Fruit fly (Drosophila melanogaster) whole organism, pupa: ENCODE measurements around the gene CG4629.

Experiments
- CG10348 ChIP-seq: fragments of 200-800 bp; sonication (Bioruptor generic); IDR thresholded peaks from 2 replicates; pipeline ENCODE4 v1.3.6; 2022; ENCODE audit warnings: missing biosample characterization, missing genetic modification characterization
- CG17806 ChIP-seq: fragments of 200-800 bp; sonication (Bioruptor generic); optimal IDR thresholded peaks from 2 replicates; lab custom pipeline; 2018; ENCODE audit warnings: missing biosample characterization, mild to moderate bottlenecking, missing genetic modification characterization, moderate library complexity
- CG34367 ChIP-seq: fragments of 200-800 bp; sonication (Bioruptor generic); optimal IDR thresholded peaks from 2 replicates; lab custom pipeline; 2018; ENCODE audit warnings: missing biosample characterization, mild to moderate bottlenecking, missing genetic modification characterization
- CG4496 ChIP-seq: fragments of 200-800 bp; sonication (Bioruptor generic); IDR thresholded peaks from 3 replicates; pipeline ENCODE4 v1.3.6; 2022; ENCODE audit warnings: missing biosample characterization, missing genetic modification characterization
- CG8159 ChIP-seq: fragments of 200-800 bp; sonication (Bioruptor generic); optimal IDR thresholded peaks from 3 replicates; lab custom pipeline; 2018; ENCODE audit warnings: missing biosample characterization, mild to moderate bottlenecking, missing genetic modification characterization, moderate library complexity
- EcR ChIP-seq: fragments of 200-800 bp; sonication (Bioruptor generic); optimal IDR thresholded peaks from 3 replicates; lab custom pipeline; 2019; ENCODE audit warnings: missing biosample characterization, missing genetic modification characterization, mild to moderate bottlenecking, moderate library complexity, missing genetic modification reagents
- Ets98B ChIP-seq: fragments of 200-800 bp; sonication (Bioruptor generic); IDR thresholded peaks from 2 replicates; pipeline ENCODE4 v1.3.6; 2022; ENCODE audit warnings: missing biosample characterization, missing genetic modification characterization
- Pif1A ChIP-seq: fragments of 200-800 bp; sonication (Bioruptor generic); optimal IDR thresholded peaks from 3 replicates; lab custom pipeline; 2016; ENCODE audit warnings: missing biosample characterization, missing genetic modification characterization
- rn ChIP-seq: fragments of 200-800 bp; sonication (Bioruptor generic); IDR thresholded peaks from 2 replicates; pipeline ENCODE4 v1.3.6; 2022; ENCODE audit warnings: missing biosample characterization, missing genetic modification characterization

- TF ChIP-seq rn (GFP tag; lab: Robert Waterston, UW) = no peak
- no peak for TF ChIP-seq CG10348 (GFP tag; lab: Robert Waterston, UW)
- TF ChIP-seq CG4496 (GFP tag; lab: Robert Waterston, UW) = no peak
- TF ChIP-seq EcR (GFP tag; lab: Kevin White, UChicago) = no peak
- TF ChIP-seq Ets98B = no peak
- no peak for TF ChIP-seq Pif1A (GFP tag; lab: Kevin White, UChicago)
- no peak for TF ChIP-seq CG17806
- TF ChIP-seq CG34367 (tag; lab: Kevin White, UChicago) = no peak
- TF ChIP-seq CG8159 (tag; lab: Kevin White, UChicago) = no peak
These were observed 36.0 kb downstream of the CG4629 start for dm6 chr2L:1066330-1066729.
